Fruit fly (Drosophila melanogaster): ENCODE data around the gene tos.
A peak's percentile ranks its signal among the peaks of the same experiment; 100 is the strongest.

Gene tos

DNA sequence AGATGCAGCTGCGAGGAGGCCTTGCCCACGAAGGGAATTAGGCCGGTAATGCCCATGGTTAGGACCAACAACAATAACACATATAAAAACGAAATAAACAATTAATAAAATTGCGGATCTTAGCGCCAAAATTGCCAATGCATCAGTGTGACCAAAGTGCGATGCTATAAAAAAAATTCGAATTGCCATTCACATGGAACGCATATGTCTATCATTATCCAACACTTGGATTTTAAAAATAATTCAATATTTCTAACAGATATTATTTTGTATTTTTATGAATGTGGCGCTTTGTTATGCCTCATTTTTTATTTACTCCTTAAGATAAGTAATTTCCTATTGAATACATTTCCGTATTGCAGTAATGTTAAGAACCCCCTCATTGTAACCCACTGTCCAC, at the start of gene tos:
TSS of gene tos (minus strand) at position 173 of the 400 bp plus-strand sequence.
- TF ChIP-seq Rel (GFP tag; optimal IDR thresholded peaks at IDR 0.05): no peak
- TF ChIP-seq Rel (tag; optimal IDR thresholded peaks at IDR 0.05): peak; percentile 7
- TF ChIP-seq woc (GFP tag; optimal IDR thresholded peaks at IDR 0.05): no peak
- TF ChIP-seq Myc (optimal IDR thresholded peaks at IDR 0.05): peak; percentile 14

dm6 chr2L:18727986-18728385, 46.1 kb upstream of the tos start:
- TF ChIP-seq OdsH (GFP tag; optimal IDR thresholded peaks at IDR 0.05) (no peak), CG32264 (GFP tag; optimal IDR thresholded peaks at IDR 0.05) (no peak), pan (optimal IDR thresholded peaks at IDR 0.05) (no peak), Vsx2 (GFP tag; optimal IDR thresholded peaks at IDR 0.05; ENCODE audit: partially characterized antibody) (no peak), Abd-B (GFP tag; optimal IDR thresholded peaks at IDR 0.05) (no peak), woc (GFP tag; optimal IDR thresholded peaks at IDR 0.05) (no peak), h (GFP tag; optimal IDR thresholded peaks at IDR 0.05) (no peak), Dif (GFP tag; optimal IDR thresholded peaks at IDR 0.05; ENCODE audit: partially characterized antibody) (no peak), Mio (GFP tag; optimal IDR thresholded peaks at IDR 0.05) (no peak), brk (GFP tag; optimal IDR thresholded peaks at IDR 0.05) (no peak), Rel (GFP tag; optimal IDR thresholded peaks at IDR 0.05) (no peak), Rel (tag; optimal IDR thresholded peaks at IDR 0.05) (no peak), usp (GFP tag; optimal IDR thresholded peaks at IDR 0.05) (no peak), dsf (GFP tag; optimal IDR thresholded peaks at IDR 0.05; ENCODE audit: borderline replicate concordance) (no peak), CrebA (GFP tag; optimal IDR thresholded peaks at IDR 0.05; ENCODE audit: borderline replicate concordance) (no peak), sage (GFP tag; optimal IDR thresholded peaks at IDR 0.05) (no peak)

DNA sequence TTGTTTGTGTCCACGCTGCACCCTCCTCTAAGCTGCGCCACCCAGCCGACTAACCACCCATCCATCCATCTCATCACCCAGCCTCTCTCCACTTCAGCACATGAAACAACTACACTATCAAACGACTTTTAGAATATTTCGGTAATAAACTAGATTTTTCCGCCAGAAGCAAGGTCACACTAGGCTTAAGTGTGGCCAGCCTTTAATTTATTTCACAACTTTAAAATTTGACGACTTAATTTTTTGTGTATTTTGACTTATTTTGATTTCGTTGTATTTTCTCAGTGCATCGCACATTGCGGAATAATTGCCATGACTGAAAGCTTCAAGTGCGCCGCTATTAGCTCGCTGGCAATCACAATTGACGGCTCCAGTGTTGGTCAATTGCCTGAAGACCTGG, 43.0 kb upstream of the tos start:
- TF ChIP-seq GATAd (GFP tag; optimal IDR thresholded peaks at IDR 0.05) (no peak), N (GFP tag; optimal IDR thresholded peaks at IDR 0.05) (no peak), Hr83 (GFP tag; optimal IDR thresholded peaks at IDR 0.05; ENCODE audit: poor library complexity, severe bottlenecking) (no peak), lola (GFP tag; optimal IDR thresholded peaks at IDR 0.05) (no peak), h (GFP tag; optimal IDR thresholded peaks at IDR 0.05) (no peak), Myc (optimal IDR thresholded peaks at IDR 0.05) (no peak), CG9705 (GFP tag; optimal IDR thresholded peaks at IDR 0.05) (no peak), rgr (GFP tag; optimal IDR thresholded peaks at IDR 0.05) (no peak), Hr78 (GFP tag; optimal IDR thresholded peaks at IDR 0.05) (no peak), dmrt93B (GFP tag; optimal IDR thresholded peaks at IDR 0.05) (no peak), dsf (GFP tag; optimal IDR thresholded peaks at IDR 0.05; ENCODE audit: borderline replicate concordance) (no peak), fru (GFP tag; optimal IDR thresholded peaks at IDR 0.05) (no peak), br (GFP tag; optimal IDR thresholded peaks at IDR 0.05) (no peak), CrebA (GFP tag; optimal IDR thresholded peaks at IDR 0.05; ENCODE audit: borderline replicate concordance) (no peak), jim (GFP tag; optimal IDR thresholded peaks at IDR 0.05) (no peak)

DNA sequence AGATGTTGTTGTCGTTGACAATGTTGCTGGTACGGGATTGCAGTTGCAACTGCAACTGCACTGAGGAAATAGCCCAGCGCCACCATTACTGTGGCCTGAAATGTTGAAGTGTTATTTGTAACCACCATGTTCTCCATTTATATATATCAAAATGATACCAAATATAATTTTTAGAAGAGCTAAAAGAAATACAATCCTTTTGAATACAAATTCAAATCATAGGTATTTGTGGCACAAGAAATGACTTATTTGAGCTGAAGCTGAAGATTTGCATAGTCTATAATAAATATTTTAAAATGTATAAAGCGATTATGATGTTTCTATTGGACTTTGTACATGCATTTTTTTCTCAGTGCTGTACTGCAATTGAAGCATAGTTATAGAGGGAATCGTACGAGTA, 37.7 kb upstream of the tos start:
- TF ChIP-seq psq (GFP tag; optimal IDR thresholded peaks at IDR 0.05) (no peak), CG32264 (GFP tag; optimal IDR thresholded peaks at IDR 0.05) (no peak), Mio (GFP tag; optimal IDR thresholded peaks at IDR 0.05) (no peak), Hnf4 (GFP tag; optimal IDR thresholded peaks at IDR 0.05) (no peak), jim (GFP tag; optimal IDR thresholded peaks at IDR 0.05) (no peak)

DNA sequence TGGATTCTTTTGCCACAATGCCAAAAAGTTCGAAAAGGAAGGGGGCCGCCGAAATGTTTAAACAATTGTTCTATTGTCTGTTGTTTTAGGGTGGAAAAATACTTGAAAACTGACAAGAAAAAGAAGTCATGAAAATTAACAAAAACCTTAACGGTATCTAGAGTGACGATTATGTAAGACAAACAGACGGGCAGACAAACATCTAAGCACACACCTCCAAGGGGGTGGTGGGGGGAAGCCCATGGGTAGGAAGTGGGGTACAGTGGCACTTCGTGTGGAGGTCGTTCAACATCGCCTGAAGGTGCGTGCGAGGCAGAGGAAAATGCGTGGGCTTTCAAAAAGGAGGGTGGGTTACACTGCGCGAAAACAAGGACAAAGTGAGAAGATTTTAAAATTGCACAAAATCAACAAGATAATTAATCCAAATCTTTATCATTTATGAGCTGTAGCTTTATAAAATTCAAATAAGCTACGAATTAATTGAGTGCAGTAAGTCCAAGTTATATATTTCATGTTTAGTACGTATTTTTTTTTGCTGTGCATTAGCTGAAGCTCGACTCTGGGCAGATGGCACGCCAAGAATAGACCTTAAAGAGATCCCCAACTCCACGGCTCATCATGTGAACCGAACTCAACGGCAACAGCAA, 35.6 kb upstream of the tos start:
- TF ChIP-seq Mio (GFP tag; optimal IDR thresholded peaks at IDR 0.05) (no peak), foxo (GFP tag; optimal IDR thresholded peaks at IDR 0.05) (no peak), Rel (GFP tag; optimal IDR thresholded peaks at IDR 0.05) (no peak), Rel (tag; optimal IDR thresholded peaks at IDR 0.05) (no peak), GATAd (GFP tag; optimal IDR thresholded peaks at IDR 0.05) (no peak), woc (GFP tag; optimal IDR thresholded peaks at IDR 0.05) (no peak), fru (GFP tag; optimal IDR thresholded peaks at IDR 0.05) (no peak)

dm6 chr2L:18714086-18714485, 32.2 kb upstream of the tos start:
- no peak for TF ChIP-seq dmrt93B (GFP tag; optimal IDR thresholded peaks at IDR 0.05)
- no peak for TF ChIP-seq Jra (GFP tag; optimal IDR thresholded peaks at IDR 0.05)
- TF ChIP-seq HLH106 (tag; optimal IDR thresholded peaks at IDR 0.05): no peak
- TF ChIP-seq h (GFP tag; optimal IDR thresholded peaks at IDR 0.05): no peak
- TF ChIP-seq Hnf4 (GFP tag; optimal IDR thresholded peaks at IDR 0.05): no peak
- TF ChIP-seq CG32264 (GFP tag; optimal IDR thresholded peaks at IDR 0.05): no peak
- TF ChIP-seq psq (GFP tag; optimal IDR thresholded peaks at IDR 0.05): no peak

All from whole organism, wandering third instar larva.